Fruit fly (Drosophila melanogaster) whole organism, larva: ENCODE data around the gene Cyp309a2.
A peak's percentile ranks its signal among the peaks of the same experiment; 100 is the strongest.

Experiments
- noc ChIP-seq: fragments of 200-800 bp; sonication (Bioruptor generic); optimal IDR thresholded peaks from 3 replicates; lab custom pipeline; 2019; ENCODE audit warnings: missing biosample characterization, mild to moderate bottlenecking, missing genetic modification characterization, moderate library complexity

Gene Cyp309a2

dm6 chr2L:2572937-2573336 is at the start of gene Cyp309a2:
Gene Cyp309a2, minus strand, starts transcription at chr2L:2573037.
- TF ChIP-seq noc (tag; lab: Kevin White, UChicago): no peak

DNA sequence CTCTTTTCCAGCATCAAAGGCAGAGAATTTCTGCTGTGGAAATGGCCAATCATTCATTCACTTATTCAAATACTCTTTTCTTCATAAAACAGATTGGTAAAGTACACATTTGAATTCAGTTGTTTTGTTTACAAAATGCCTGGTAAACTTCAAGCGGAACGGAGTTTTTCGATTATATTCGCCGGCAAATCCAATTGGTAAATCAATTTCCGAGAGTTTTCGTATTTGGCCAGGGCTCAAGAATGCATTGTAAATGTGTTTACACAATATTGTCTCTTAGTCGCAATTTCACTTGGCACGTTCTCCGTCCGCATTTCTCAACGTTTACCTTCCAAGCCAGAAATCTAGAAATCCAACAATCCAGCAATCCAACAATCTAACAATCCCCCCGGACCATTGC is 47.0 kb upstream of the Cyp309a2 start, which contains the start of gene CG43403:
CG43403 (plus strand) TSS at position 301 of the 400 bp plus-strand sequence.
- no peak for TF ChIP-seq noc (tag; lab: Kevin White, UChicago)

DNA sequence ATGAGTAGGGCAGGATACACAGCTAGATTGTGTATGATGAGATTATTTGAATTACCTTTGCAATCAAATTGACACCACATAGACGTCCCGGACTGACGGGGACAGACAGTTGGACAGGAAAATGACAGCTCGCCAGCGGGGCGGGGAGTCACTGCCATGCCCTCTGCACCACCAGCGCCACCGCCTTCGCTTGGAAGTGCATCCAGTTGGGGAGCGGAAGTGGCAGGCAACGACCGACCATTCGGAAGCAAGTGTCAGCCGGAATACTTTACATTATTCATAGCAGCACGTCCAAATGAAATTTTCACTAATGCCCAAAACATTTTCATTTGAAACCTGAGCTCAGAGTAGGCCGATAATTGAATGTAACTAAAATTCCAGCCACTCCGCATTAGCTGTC is 36.9 kb upstream of the Cyp309a2 start, which contains the start of gene CG15395:
CG15395 (plus strand) TSS at position 301 of the 400 bp plus-strand sequence.
- no peak for TF ChIP-seq noc (tag; lab: Kevin White, UChicago)

DNA sequence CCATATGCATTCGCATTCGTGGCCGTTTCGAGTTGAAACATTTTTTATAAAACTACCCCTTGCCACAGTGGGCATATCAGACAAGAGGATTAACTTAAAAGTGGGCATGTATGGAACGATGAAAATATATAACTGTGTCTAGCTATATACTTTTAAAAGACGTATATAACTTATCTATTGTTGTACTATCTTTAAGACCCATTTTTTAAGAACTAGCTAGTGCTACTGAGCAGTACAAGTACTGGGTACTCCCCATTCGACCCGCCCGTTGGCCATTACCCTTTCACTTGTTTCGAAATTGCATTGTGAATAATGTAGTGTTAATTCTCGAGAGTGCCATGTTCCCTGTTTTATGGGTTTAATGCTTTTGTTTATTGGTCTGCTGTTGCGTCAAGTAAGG is 33.9 kb upstream of the Cyp309a2 start:
- no peak for TF ChIP-seq noc (tag; lab: Kevin White, UChicago)

DNA sequence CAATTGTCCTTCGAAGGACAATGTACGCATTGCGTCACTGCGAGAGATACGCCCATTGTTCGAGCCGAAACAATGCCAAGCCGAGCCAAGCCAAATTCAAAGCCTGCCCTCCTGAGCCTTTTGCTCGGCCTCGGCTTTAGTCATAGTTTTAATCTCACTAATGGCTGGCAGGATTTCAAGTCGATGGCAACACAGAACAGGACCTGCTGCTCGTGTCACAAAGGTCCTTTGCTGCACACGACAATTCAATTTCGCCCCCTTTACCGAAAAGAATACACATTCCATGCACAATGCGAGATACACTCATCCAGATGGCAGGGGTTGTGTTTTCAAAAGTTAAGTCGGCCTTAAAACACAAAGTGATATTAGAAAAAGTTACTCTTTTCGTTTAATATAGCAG is 18.7 kb upstream of the Cyp309a2 start, which contains the start of gene CG15394:
CG15394 (plus strand) TSS at position 301 of the 400 bp plus-strand sequence.
- no peak for TF ChIP-seq noc (tag; lab: Kevin White, UChicago)

DNA sequence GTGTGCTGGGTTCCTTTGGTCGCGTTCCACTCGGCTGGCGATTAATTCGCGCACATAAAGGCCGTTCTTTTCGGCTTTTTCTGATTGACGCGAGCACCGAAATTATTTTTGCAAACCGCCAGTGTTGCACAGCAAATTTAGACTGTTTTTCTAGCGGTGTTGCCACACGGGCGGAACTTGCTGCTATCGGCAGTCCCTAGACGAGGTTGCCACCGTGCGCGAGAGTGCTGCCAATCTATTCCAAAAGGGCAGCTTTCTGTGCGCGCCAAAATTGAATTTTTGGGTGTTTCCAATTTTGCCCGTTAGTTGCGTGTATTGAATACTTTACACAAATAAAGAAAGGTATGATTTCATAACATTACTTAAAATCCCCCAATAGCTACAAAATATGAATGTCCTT is 12.4 kb upstream of the Cyp309a2 start, which contains the start of gene Drp1:
Drp1 (minus strand) TSS at position 146 of the 400 bp plus-strand sequence.
- no peak for TF ChIP-seq noc (tag; lab: Kevin White, UChicago)

- no peak for TF ChIP-seq noc (tag; lab: Kevin White, UChicago)
Observed at dm6 chr2L:2584461-2585056, 11.7 kb upstream of the Cyp309a2 start.

- TF ChIP-seq noc (tag; lab: Kevin White, UChicago): peak; percentile 1
Observed at dm6 chr2L:2579669-2580351, 7.0 kb upstream of the Cyp309a2 start, which contains the start of the genes ND-B17.2 and Arpc5. Gene ND-B17.2, minus strand, starts transcription at chr2L:2580172. Gene Arpc5, plus strand, starts transcription at chr2L:2580292.

dm6 chr2L:2577361-2577737 is 4.5 kb upstream of the Cyp309a2 start, which contains the start of gene Elba2:
Gene Elba2, plus strand, starts transcription at chr2L:2577687.
- no peak for TF ChIP-seq noc (tag; lab: Kevin White, UChicago)

DNA sequence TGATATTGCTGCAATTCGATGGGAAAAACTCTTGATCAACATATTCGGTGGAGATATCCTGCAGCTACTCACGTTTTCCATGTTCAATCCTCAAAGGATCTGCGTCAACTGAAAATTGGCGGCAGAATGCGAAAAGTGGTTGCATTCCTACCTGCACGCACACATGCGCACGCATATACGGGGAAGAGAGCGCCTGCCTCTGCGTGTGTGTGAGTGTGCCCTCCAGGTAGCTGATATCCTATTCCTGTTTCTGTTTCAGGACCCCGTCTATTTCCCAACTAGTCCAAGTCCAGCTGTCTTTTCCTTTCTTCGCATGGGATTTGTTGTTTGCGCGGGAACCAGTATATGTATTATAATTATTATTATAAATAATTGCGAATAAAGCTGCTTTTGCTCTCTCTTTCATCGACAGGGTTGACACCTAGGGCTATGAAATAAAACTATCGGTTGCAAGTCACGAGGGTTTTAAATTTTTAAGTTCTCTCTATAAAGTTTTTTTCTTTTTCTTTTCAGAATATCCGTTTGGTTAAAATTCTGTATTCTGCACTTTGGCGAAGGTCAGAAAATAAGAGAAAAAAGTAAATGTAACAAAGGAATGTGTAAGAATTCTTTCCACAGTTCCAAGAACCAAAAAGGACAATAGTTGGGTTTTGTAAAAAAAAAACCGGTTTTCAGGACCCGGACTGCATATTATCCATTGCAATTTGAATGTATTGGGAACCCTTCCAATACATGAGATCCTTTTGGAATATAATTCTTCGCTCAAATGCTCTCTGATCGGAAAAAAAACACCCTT is 3.9 kb upstream of the Cyp309a2 start, which contains the start of gene insv:
insv (minus strand) TSS at position 433 of the 796 bp plus-strand sequence.
- TF ChIP-seq noc (tag; lab: Kevin White, UChicago): no peak

DNA sequence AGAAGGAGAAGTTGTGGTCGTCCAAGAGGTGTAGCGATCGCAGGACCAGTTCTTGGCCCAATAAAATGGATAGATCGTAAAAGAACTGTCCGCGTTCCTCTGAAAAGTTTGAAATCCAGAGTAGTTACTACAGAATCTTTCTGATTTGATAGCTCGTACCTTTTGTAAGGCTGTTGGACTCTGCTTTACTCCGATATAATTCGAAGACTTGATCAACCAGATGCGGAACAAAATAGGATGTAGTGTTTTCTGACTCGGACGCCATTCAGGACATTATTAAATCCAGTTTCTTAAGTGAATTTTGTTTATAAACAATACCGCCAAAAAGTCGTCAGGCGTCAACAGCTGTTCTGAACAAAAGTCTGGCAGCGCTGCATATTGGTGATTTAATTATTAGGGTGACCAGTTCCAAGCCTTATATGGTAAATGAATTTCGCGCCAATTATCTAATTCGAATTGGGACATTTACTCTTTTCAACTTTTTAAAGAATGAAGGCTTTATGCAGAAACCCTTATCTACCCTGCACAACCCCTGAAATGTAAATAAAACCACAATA is 2.0 kb upstream of the Cyp309a2 start, which contains the start of the genes Rad1 and Sws1:
Rad1 (minus strand) TSS at position 336 of the 557 bp plus-strand sequence.
Sws1 (minus strand) TSS at position 336 of the 557 bp plus-strand sequence.
- TF ChIP-seq noc (tag; lab: Kevin White, UChicago): no peak

- TF ChIP-seq noc (tag; lab: Kevin White, UChicago): peak; percentile 2
Observed at dm6 chr2L:2564758-2565157, 8.1 kb downstream of the Cyp309a2 start, which contains the start of gene Cyp309a1. Gene Cyp309a1, minus strand, starts transcription at chr2L:2564830.

- TF ChIP-seq noc (tag; lab: Kevin White, UChicago): no peak
Observed at dm6 chr2L:2552725-2553124, 20.1 kb downstream of the Cyp309a2 start, which contains the start of gene CG3515. Gene CG3515, minus strand, starts transcription at chr2L:2552825.

dm6 chr2L:2542491-2542890 is 30.3 kb downstream of the Cyp309a2 start:
- no peak for TF ChIP-seq noc (tag; lab: Kevin White, UChicago)

DNA sequence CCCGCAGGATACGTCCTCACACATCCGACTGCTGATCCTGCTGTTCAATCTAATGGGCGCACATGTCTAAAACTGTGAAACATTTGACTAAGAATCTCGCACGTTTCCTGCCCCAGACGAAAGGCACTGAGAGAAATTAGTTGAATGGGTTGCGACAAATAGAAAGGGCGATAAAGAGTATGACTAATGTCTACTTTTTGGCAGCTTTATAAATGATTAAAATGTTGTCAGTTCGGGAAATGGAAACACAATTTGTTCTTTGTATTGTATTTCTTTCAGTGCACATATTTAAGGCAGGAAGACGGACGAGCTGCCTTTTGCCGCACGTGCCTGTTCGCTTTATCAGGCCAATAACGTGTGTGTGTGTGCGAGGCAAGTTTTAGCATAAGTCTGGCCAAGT is 44.7 kb downstream of the Cyp309a2 start:
- no peak for TF ChIP-seq noc (tag; lab: Kevin White, UChicago)
